Worm (Caenorhabditis elegans): Measurements from ENCODE around the gene aman-2.

DNA sequence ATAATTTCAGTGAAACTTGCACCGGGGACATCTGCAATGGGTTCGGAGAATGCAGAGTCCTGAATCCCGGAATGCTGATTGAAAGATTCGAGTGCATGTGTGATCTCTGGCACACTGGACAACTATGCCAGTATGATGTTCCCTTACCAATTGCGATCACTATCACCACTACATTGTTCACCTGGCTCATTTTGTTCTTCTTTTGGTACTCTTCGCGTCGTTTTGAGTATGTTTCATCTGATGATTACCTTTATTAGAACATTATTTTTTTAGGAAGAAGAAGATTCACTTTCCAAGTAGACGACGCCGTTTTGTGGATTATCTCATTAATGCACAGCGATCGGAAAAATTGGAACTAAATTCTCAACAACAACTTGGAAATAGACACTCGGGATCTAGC is 10.7 kb upstream of the aman-2 start:
- TF ChIP-seq zag-1 (tag; optimal IDR thresholded peaks at IDR 0.05) (no peak), nhr-77 (tag; optimal IDR thresholded peaks at IDR 0.05) (no peak), ztf-11 (tag; optimal IDR thresholded peaks at IDR 0.05) (no peak), nhr-25 (tag; optimal IDR thresholded peaks at IDR 0.05) (no peak), nhr-43 (tag; optimal IDR thresholded peaks at IDR 0.05; ENCODE audit: poor library complexity, severe bottlenecking) (no peak), nfya-1 (tag; optimal IDR thresholded peaks at IDR 0.05; ENCODE audit: insufficient read depth) (no peak), ama-1 (optimal IDR thresholded peaks at IDR 0.05) (no peak)
